Fruit fly (Drosophila melanogaster): ENCODE data around the gene CG1965.

CG1965 gene

DNA sequence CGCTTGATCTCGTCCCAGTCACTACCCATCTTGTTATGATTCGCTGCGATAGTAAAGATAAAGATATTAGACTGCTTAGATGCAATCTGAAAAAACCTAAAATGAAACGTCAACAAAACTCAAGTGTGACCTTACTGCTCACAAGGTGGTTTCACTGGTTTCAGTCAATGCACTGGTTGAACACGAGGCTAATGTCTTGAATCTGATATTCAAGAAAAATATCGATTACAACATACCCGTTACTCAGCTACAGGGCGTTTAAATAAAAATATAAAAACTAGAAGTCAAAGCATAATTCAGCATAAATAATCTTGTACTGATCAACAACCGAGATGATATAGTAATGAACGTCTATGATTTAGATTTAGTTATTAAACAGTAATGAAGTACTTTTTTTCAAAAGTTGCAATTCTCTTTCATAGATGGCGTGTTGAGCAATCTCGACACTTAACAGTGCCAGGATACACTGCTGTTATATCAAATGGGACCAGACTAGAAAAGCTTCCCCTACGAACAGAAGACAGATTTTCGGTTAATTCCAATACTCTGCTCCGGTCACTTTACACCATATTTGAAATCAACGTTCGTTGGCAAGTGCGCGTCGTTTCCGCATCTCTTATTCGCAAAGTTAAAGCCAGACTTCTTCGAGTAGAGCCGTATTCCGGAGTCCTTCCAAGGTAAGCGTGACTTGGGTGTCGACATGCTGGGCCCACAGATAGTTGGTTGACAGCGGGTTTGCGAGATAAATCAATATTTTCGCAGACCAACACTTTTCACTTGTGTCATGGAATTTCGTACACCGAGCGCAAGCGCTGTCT lies 7.3 kb downstream of the CG1965 start, which contains the start of the genes Ufl1 and CG1943:
Gene Ufl1, minus strand, starts transcription at position 156 of the 818 bp plus-strand sequence.
Gene CG1943, plus strand, starts transcription at position 563 of the 818 bp plus-strand sequence.
- no peak for TF ChIP-seq CG14655 (GFP tag; optimal IDR thresholded peaks at IDR 0.05)
- TF ChIP-seq CG12605 (GFP tag; IDR thresholded peaks at IDR 0.05): no peak
- no peak for TF ChIP-seq Pif1A (GFP tag; optimal IDR thresholded peaks at IDR 0.05)
- no peak for TF ChIP-seq CG8159 (tag; optimal IDR thresholded peaks at IDR 0.05)
- TF ChIP-seq CG13204 (GFP tag; optimal IDR thresholded peaks at IDR 0.05): no peak
- TF ChIP-seq Pif1B (GFP tag; optimal IDR thresholded peaks at IDR 0.05): no peak
- TF ChIP-seq CG10348 (GFP tag; IDR thresholded peaks at IDR 0.05): no peak
- no peak for TF ChIP-seq fd96Ca (GFP tag; IDR thresholded peaks at IDR 0.05)
- no peak for TF ChIP-seq CG15710 (tag; optimal IDR thresholded peaks at IDR 0.05)

DNA sequence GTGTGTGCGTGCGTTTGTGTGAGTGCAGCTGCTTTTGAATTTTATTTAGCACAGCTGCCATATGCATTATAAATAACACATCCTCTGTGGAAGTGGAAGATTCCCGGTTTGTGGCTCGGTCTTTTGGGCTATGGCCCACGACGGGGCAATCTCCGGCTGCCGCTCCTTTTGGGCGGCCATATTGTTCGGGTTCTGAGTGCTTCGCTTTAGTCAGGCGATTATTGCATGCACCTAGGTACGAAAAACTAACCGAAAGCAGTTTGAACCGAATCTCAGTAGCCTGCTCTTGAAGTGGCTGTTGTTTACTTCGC lies 7.9 kb downstream of the CG1965 start:
- TF ChIP-seq CG15710 (tag; optimal IDR thresholded peaks at IDR 0.05) (no peak), CG8301 (tag; optimal IDR thresholded peaks at IDR 0.05) (no peak), rn (GFP tag; IDR thresholded peaks at IDR 0.05) (no peak), gl (tag; optimal IDR thresholded peaks at IDR 0.05) (no peak)

DNA sequence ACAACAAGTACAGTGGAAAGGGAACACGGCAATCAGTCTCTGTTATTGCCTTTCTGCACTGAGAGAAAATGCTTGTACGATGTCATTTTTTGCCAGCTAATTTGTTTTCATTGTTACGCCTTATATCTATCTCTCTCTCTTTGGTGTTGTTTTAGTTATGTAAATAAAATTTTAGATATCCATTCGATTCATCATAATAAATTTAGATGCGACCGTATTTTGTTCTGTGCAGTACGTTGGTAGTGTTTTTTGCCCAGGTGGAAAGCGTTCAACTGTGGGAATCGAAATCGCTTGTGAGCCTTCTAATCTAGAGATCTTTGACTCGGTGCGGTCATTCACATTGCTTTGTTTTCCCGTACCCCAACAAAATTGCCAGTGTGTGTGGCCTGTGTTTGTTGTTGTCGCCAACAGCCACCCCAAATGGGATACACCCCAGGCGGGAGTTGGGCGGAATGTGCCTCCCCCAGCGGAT lies 8.5 kb downstream of the CG1965 start:
- TF ChIP-seq CG14655 (GFP tag; optimal IDR thresholded peaks at IDR 0.05) (peak; percentile 92), D1 (tag; optimal IDR thresholded peaks at IDR 0.05) (no peak), CG12605 (GFP tag; IDR thresholded peaks at IDR 0.05) (no peak), Snoo (tag; optimal IDR thresholded peaks at IDR 0.05) (peak; percentile 93), CG17806 (tag; optimal IDR thresholded peaks at IDR 0.05) (peak; percentile 92), CG13204 (GFP tag; optimal IDR thresholded peaks at IDR 0.05) (no peak), CG10348 (GFP tag; IDR thresholded peaks at IDR 0.05) (no peak), CG15710 (tag; optimal IDR thresholded peaks at IDR 0.05) (peak; percentile 89), rn (GFP tag; IDR thresholded peaks at IDR 0.05) (no peak), CG32121 (GFP tag; IDR thresholded peaks at IDR 0.05) (no peak), EcR (GFP tag; optimal IDR thresholded peaks at IDR 0.05) (peak; percentile 94), gl (tag; optimal IDR thresholded peaks at IDR 0.05) (peak; percentile 82), CG8301 (tag; optimal IDR thresholded peaks at IDR 0.05) (peak; percentile 91), Pif1A (GFP tag; optimal IDR thresholded peaks at IDR 0.05) (peak; percentile 93), CG9948 (tag; optimal IDR thresholded peaks at IDR 0.05) (peak; percentile 90), CG4496 (GFP tag; IDR thresholded peaks at IDR 0.05) (no peak), fd96Ca (GFP tag; IDR thresholded peaks at IDR 0.05) (no peak), Ets98B (GFP tag; IDR thresholded peaks at IDR 0.05) (no peak), Pif1B (GFP tag; optimal IDR thresholded peaks at IDR 0.05) (peak; percentile 93), CG8159 (tag; optimal IDR thresholded peaks at IDR 0.05) (peak; percentile 91), CG34367 (tag; optimal IDR thresholded peaks at IDR 0.05) (peak; percentile 89)

DNA sequence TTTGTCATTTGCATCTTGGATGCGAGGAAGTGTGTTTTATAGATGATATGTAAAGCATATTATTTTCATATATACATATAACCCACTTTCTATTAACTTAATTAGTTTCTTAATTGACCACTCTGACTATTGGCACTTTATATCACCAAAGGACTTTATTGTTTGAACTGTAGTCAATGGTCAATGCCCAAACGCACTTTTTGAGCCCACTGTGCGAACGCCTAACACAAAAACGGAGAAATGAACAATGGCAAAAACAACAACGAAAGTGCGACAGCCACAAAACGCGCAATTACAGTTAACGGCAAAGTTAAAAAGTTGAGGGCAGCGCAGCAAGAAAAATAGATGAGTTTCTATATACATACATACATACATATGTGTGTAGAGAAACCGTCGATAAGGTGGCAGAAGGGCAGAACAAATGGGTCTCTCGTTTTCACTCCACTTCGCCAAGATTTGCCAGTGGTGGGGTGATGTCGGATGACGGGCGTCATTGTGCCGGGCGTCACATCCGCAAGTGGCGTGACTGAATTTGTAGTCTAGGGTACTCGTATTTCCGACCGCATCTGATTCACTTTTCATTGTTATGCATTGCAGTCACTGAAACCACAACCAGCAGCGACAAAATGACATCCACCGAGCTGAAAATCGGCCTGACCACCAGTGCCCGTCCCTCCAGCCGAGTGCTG lies 9.2 kb downstream of the CG1965 start:
- TF ChIP-seq CG32121 (GFP tag; IDR thresholded peaks at IDR 0.05): no peak
- peak; percentile 19 for TF ChIP-seq CG17806 (tag; optimal IDR thresholded peaks at IDR 0.05)
- TF ChIP-seq CG12605 (GFP tag; IDR thresholded peaks at IDR 0.05): no peak
- no peak for TF ChIP-seq D1 (tag; optimal IDR thresholded peaks at IDR 0.05)
- TF ChIP-seq CG8301 (tag; optimal IDR thresholded peaks at IDR 0.05): peak; percentile 35
- TF ChIP-seq CG34367 (tag; optimal IDR thresholded peaks at IDR 0.05): no peak

DNA sequence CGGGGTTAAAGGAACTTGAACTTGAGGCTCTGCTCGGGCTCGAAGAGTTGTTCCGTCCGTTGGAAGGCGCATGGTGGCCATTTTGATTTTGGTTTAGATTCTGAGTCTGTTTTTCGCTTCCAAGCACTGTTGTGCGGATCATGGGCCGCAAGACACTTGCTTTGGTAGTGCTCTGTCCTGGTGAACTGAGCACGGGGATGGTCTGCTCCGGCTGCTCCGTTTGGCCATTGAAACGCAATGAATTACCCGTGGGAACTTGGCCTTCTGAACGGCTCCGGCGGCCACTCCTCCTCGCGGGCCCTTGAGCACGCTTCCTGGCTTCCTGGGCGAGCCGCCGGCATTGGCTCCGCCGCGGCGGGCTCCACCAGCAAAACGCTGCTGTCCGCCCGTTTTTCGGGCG lies 12.5 kb downstream of the CG1965 start:
- TF ChIP-seq Ets98B (GFP tag; IDR thresholded peaks at IDR 0.05) (no peak), CG4496 (GFP tag; IDR thresholded peaks at IDR 0.05) (no peak), CG9948 (tag; optimal IDR thresholded peaks at IDR 0.05) (no peak), rn (GFP tag; IDR thresholded peaks at IDR 0.05) (no peak), CG15710 (tag; optimal IDR thresholded peaks at IDR 0.05) (no peak), gl (tag; optimal IDR thresholded peaks at IDR 0.05) (no peak), Pif1B (GFP tag; optimal IDR thresholded peaks at IDR 0.05) (no peak), fd96Ca (GFP tag; IDR thresholded peaks at IDR 0.05) (no peak), CG34367 (tag; optimal IDR thresholded peaks at IDR 0.05) (no peak), EcR (GFP tag; optimal IDR thresholded peaks at IDR 0.05) (no peak), CG8159 (tag; optimal IDR thresholded peaks at IDR 0.05) (no peak)

DNA sequence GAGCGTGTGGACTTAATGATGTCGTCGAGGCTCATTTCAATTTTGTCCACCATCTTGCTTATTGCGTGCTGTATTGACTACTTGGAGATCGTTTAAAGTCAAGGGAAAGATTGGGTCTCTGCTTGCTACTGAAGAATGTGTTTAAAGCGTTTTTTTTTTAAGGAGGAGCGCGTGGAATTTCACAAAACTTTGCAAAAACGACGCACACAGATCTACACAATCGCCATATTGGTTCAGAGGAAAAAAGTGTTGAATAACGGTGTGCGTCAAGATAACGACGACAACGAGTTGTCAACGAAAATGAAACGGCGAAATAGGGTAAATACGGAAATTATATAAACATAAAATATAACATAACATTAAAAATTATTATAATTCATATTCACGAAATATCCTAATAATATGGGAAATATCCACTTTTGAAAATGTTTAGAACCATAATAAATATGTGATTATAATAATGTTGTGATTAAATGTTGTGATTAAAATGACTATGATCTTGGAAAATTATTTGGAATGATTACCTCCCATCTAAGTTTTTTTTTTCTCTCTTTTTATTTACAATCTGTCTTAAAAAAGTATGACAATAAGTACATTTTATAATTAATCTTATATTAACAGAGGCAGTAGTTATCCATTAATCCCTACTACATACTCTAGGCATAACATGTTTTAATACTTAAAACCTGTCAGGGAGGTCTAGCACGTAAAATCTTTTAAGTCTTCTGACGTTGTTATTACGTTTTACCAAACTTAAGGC lies 13.1 kb downstream of the CG1965 start, which contains the start of gene Ref1:
Gene Ref1, minus strand, starts transcription at position 231 of the 760 bp plus-strand sequence.
- TF ChIP-seq Pif1B (GFP tag; optimal IDR thresholded peaks at IDR 0.05) (no peak), CG13204 (GFP tag; optimal IDR thresholded peaks at IDR 0.05) (no peak), Snoo (tag; optimal IDR thresholded peaks at IDR 0.05) (no peak), rn (GFP tag; IDR thresholded peaks at IDR 0.05) (no peak)
